Fruit fly (Drosophila melanogaster) whole organism, embryonic: ENCODE data around the gene CG14072.

Experiments
- Aef1 ChIP-seq: fragments of 200-800 bp; sonication (Bioruptor generic); IDR thresholded peaks from 3 replicates; pipeline ENCODE4 v1.3.6; 2022; ENCODE audit warnings: missing biosample characterization, missing genetic modification characterization
- Asciz ChIP-seq: fragments of 200-800 bp; sonication (Bioruptor generic); optimal IDR thresholded peaks from 2 replicates; lab custom pipeline; 2017; ENCODE audit warnings: missing biosample characterization, mild to moderate bottlenecking, missing genetic modification characterization, missing genetic modification reagents
- Atf-2 ChIP-seq: fragments of 200-800 bp; sonication (Bioruptor generic); optimal IDR thresholded peaks from 2 replicates; lab custom pipeline; 2016; ENCODE audit warnings: missing biosample characterization, missing genetic modification characterization
- CG10462 ChIP-seq: fragments of 200-800 bp; sonication (Bioruptor generic); optimal IDR thresholded peaks from 2 replicates; lab custom pipeline; 2016; ENCODE audit warnings: missing biosample characterization, missing genetic modification characterization
- CG10543 ChIP-seq: fragments of 200-800 bp; sonication (Bioruptor generic); optimal IDR thresholded peaks from 3 replicates; lab custom pipeline; 2017; ENCODE audit warnings: missing biosample characterization, mild to moderate bottlenecking, missing genetic modification characterization, moderate library complexity
- CG10565 ChIP-seq: fragments of 200-800 bp; sonication (Bioruptor generic); optimal IDR thresholded peaks from 3 replicates; lab custom pipeline; 2016; ENCODE audit warnings: missing biosample characterization, mild to moderate bottlenecking, missing genetic modification characterization
- CG11247 ChIP-seq: fragments of 200-800 bp; sonication (Bioruptor generic); IDR thresholded peaks from 2 replicates; pipeline ENCODE4 v1.3.6; 2022; ENCODE audit warnings: missing biosample characterization, missing genetic modification characterization
- CG11696 ChIP-seq: fragments of 200-800 bp; sonication (Bioruptor generic); IDR thresholded peaks from 2 replicates; pipeline ENCODE4 v1.3.6; 2022; ENCODE audit warnings: missing biosample characterization, missing genetic modification characterization
- CG13894 ChIP-seq: fragments of 200-800 bp; sonication (Bioruptor generic); optimal IDR thresholded peaks from 3 replicates; lab custom pipeline; 2018; ENCODE audit warnings: missing biosample characterization, mild to moderate bottlenecking, missing genetic modification characterization, moderate library complexity
- CG14710 ChIP-seq: fragments of 200-800 bp; sonication (Bioruptor generic); optimal IDR thresholded peaks from 3 replicates; lab custom pipeline; 2019; ENCODE audit warnings: missing biosample characterization, mild to moderate bottlenecking, missing genetic modification characterization, moderate library complexity
- CG16863 ChIP-seq: fragments of 200-800 bp; sonication (Bioruptor generic); optimal IDR thresholded peaks from 3 replicates; lab custom pipeline; 2016; ENCODE audit warnings: missing biosample characterization, missing genetic modification characterization
- CG17912 ChIP-seq: fragments of 200-800 bp; sonication (Bioruptor generic); optimal IDR thresholded peaks from 2 replicates; lab custom pipeline; 2018; ENCODE audit warnings: missing biosample characterization, mild to moderate bottlenecking, missing genetic modification characterization
- CG18599 ChIP-seq: fragments of 200-800 bp; sonication (Bioruptor generic); optimal IDR thresholded peaks from 3 replicates; lab custom pipeline; 2017; ENCODE audit warnings: missing biosample characterization, missing genetic modification characterization, mild to moderate bottlenecking, moderate library complexity, missing genetic modification reagents
- CG18619 ChIP-seq: fragments of 200-800 bp; sonication (Bioruptor generic); optimal IDR thresholded peaks from 3 replicates; lab custom pipeline; 2017; ENCODE audit warnings: missing biosample characterization, mild to moderate bottlenecking, missing genetic modification characterization
- CG4617 ChIP-seq: fragments of 200-800 bp; sonication (Bioruptor generic); optimal IDR thresholded peaks from 3 replicates; lab custom pipeline; 2016; ENCODE audit warnings: missing biosample characterization, missing genetic modification characterization, borderline replicate concordance
- CG5180 ChIP-seq: fragments of 200-800 bp; sonication (Bioruptor generic); optimal IDR thresholded peaks from 3 replicates; lab custom pipeline; 2017; ENCODE audit warnings: missing biosample characterization, missing genetic modification characterization, mild to moderate bottlenecking, moderate library complexity, missing genetic modification reagents
- CG7786 ChIP-seq: fragments of 200-800 bp; sonication (Bioruptor generic); optimal IDR thresholded peaks from 2 replicates; lab custom pipeline; 2016; ENCODE audit warnings: missing biosample characterization, missing genetic modification characterization
- CG8765 ChIP-seq: fragments of 200-800 bp; sonication (Bioruptor generic); IDR thresholded peaks from 2 replicates; pipeline ENCODE4 v1.3.6; 2022; ENCODE audit warnings: missing biosample characterization, missing genetic modification characterization
- CG9797 ChIP-seq: fragments of 200-800 bp; sonication (Bioruptor generic); optimal IDR thresholded peaks from 3 replicates; lab custom pipeline; 2018; ENCODE audit warnings: missing biosample characterization, mild to moderate bottlenecking, missing genetic modification characterization
- CTCF ChIP-seq: fragments of 200-800 bp; sonication (Bioruptor generic); optimal IDR thresholded peaks from 2 replicates; lab custom pipeline; 2017; ENCODE audit warnings: missing biosample characterization, mild to moderate bottlenecking, missing genetic modification characterization, moderate library complexity
- Deaf1 ChIP-seq: fragments of 200-800 bp; optimal IDR thresholded peaks from 3 replicates; lab custom pipeline; 2019; ENCODE audit warnings: missing biosample characterization, mild to moderate bottlenecking, missing genetic modification characterization, moderate library complexity
- Drgx ChIP-seq: fragments of 200-800 bp; sonication (Bioruptor generic); IDR thresholded peaks from 2 replicates; pipeline ENCODE4 v1.3.6; 2022; ENCODE audit warnings: missing biosample characterization, missing genetic modification characterization
- ERR ChIP-seq: fragments of 200-800 bp; sonication (Bioruptor generic); optimal IDR thresholded peaks from 2 replicates; lab custom pipeline; 2016; ENCODE audit warnings: missing biosample characterization, missing genetic modification characterization
- HLH3B ChIP-seq: fragments of 200-800 bp; sonication (Bioruptor generic); IDR thresholded peaks from 2 replicates; pipeline ENCODE4 v1.3.6; 2022; ENCODE audit warnings: missing biosample characterization, missing genetic modification characterization
- NFAT ChIP-seq: fragments of 200-800 bp; sonication (Bioruptor generic); IDR thresholded peaks from 2 replicates; pipeline ENCODE4 v1.3.6; 2022; ENCODE audit warnings: missing biosample characterization, missing genetic modification characterization
- NK7.1 ChIP-seq: fragments of 200-800 bp; sonication (Bioruptor generic); optimal IDR thresholded peaks from 3 replicates; lab custom pipeline; 2016; ENCODE audit warnings: missing biosample characterization, missing genetic modification characterization
- PHDP ChIP-seq: fragments of 200-800 bp; sonication (Bioruptor generic); optimal IDR thresholded peaks from 3 replicates; lab custom pipeline; 2018; ENCODE audit warnings: missing biosample characterization, mild to moderate bottlenecking, missing genetic modification characterization, moderate library complexity
- Pdp1 ChIP-seq, 2 experiments: fragments of 200-800 bp; sonication (Bioruptor generic); optimal IDR thresholded peaks; 3 replicates each; lab custom pipeline; 2016; ENCODE audit warnings: missing biosample characterization in 2 of 2, missing genetic modification characterization in 2 of 2, mild to moderate bottlenecking in 1 of 2, moderate library complexity in 1 of 2
- Sry-δ ChIP-seq: fragments of 200-800 bp; sonication (Bioruptor generic); optimal IDR thresholded peaks from 2 replicates; lab custom pipeline; 2016; ENCODE audit warnings: missing biosample characterization, missing genetic modification characterization
- Xrp1 ChIP-seq: fragments of 200-800 bp; sonication (Bioruptor generic); IDR thresholded peaks from 2 replicates; pipeline ENCODE4 v1.3.6; 2022; ENCODE audit warnings: missing biosample characterization, missing genetic modification characterization
- YL-1 ChIP-seq: fragments of 200-800 bp; sonication (Bioruptor generic); optimal IDR thresholded peaks from 3 replicates; lab custom pipeline; 2017; ENCODE audit warnings: missing biosample characterization, mild to moderate bottlenecking, missing genetic modification characterization
- aop ChIP-seq: fragments of 200-800 bp; sonication (Bioruptor generic); IDR thresholded peaks from 2 replicates; pipeline ENCODE4 v1.3.6; 2022; ENCODE audit warnings: missing biosample characterization, missing genetic modification characterization
- crol ChIP-seq: fragments of 200-800 bp; sonication (Bioruptor generic); IDR thresholded peaks from 2 replicates; pipeline ENCODE4 v1.3.6; 2022; ENCODE audit warnings: missing biosample characterization, missing genetic modification characterization
- cwo ChIP-seq: fragments of 200-800 bp; sonication (Bioruptor generic); optimal IDR thresholded peaks from 3 replicates; lab custom pipeline; 2017; ENCODE audit warnings: missing biosample characterization, missing genetic modification characterization, mild to moderate bottlenecking, moderate library complexity, missing genetic modification reagents
- dysf ChIP-seq: fragments of 200-800 bp; sonication (Bioruptor generic); IDR thresholded peaks from 3 replicates; pipeline ENCODE4 v1.3.6; 2022; ENCODE audit warnings: missing biosample characterization, missing genetic modification characterization
- fd64A ChIP-seq: fragments of 200-800 bp; sonication (Bioruptor generic); optimal IDR thresholded peaks from 3 replicates; lab custom pipeline; 2018; ENCODE audit warnings: missing biosample characterization, mild to moderate bottlenecking, missing genetic modification characterization
- fu2 ChIP-seq: fragments of 200-800 bp; sonication (Bioruptor generic); optimal IDR thresholded peaks from 2 replicates; lab custom pipeline; 2016; ENCODE audit warnings: missing biosample characterization, missing genetic modification characterization
- ken ChIP-seq: fragments of 200-800 bp; sonication (Bioruptor generic); IDR thresholded peaks from 3 replicates; pipeline ENCODE4 v1.3.6; 2022; ENCODE audit warnings: missing biosample characterization, missing genetic modification characterization
- kni ChIP-seq: fragments of 200-800 bp; sonication (Bioruptor generic); optimal IDR thresholded peaks from 3 replicates; lab custom pipeline; 2017; ENCODE audit warnings: mild to moderate bottlenecking, missing biosample characterization, missing genetic modification reagents, missing genetic modification characterization
- lola ChIP-seq, 3 experiments: fragments of >200 bp in 2 of 3; fragments of 200-800 bp in 1 of 3; sonication (Bioruptor generic) in 1 of 3; optimal IDR thresholded peaks; 2 replicates each; lab custom pipeline; 2017 to 2019; ENCODE audit warnings: missing biosample characterization in 3 of 3, missing genetic modification characterization in 3 of 3, mild to moderate bottlenecking in 1 of 3, moderate library complexity in 1 of 3
- pan ChIP-seq, 4 experiments: fragments of >200 bp in 3 of 4; fragments of 200-800 bp in 1 of 4; sonication (Bioruptor generic) in 1 of 4; optimal IDR thresholded peaks in 3 of 4; IDR thresholded peaks in 1 of 4; 2 replicates each; pipeline versions ENCODE4 v1.3.6 to Lab custom; 2017 to 2022; ENCODE audit warnings: missing biosample characterization in 2 of 4, missing genetic modification characterization in 2 of 4, mixed read lengths in 1 of 4
- pnt ChIP-seq: fragments of 200-800 bp; sonication (Bioruptor generic); optimal IDR thresholded peaks from 3 replicates; lab custom pipeline; 2016; ENCODE audit warnings: missing biosample characterization, missing genetic modification characterization
- pros ChIP-seq: fragments of 200-800 bp; sonication (Bioruptor generic); optimal IDR thresholded peaks from 3 replicates; lab custom pipeline; 2019; ENCODE audit warnings: missing biosample characterization, mild to moderate bottlenecking, missing genetic modification characterization, moderate library complexity
- run ChIP-seq: fragments of 200-800 bp; sonication (Bioruptor generic); optimal IDR thresholded peaks from 3 replicates; lab custom pipeline; 2018; ENCODE audit warnings: missing biosample characterization, mild to moderate bottlenecking, missing genetic modification characterization
- sd ChIP-seq: fragments of 200-800 bp; sonication (Bioruptor generic); optimal IDR thresholded peaks from 3 replicates; lab custom pipeline; 2018; ENCODE audit warnings: missing biosample characterization, mild to moderate bottlenecking, missing genetic modification characterization, moderate library complexity
- vfl ChIP-seq: fragments of 200-800 bp; sonication (Bioruptor generic); optimal IDR thresholded peaks from 2 replicates; lab custom pipeline; 2016; ENCODE audit warnings: missing biosample characterization, missing genetic modification characterization
- z ChIP-seq: fragments of 200-800 bp; sonication (Bioruptor generic); IDR thresholded peaks from 3 replicates; pipeline ENCODE4 v1.3.6; 2022; ENCODE audit warnings: missing biosample characterization, missing genetic modification characterization

Gene CG14072

dm6 chr2L:10910548-10910947 lies 25.9 kb upstream of the CG14072 start, which contains the start of gene CG14069:
Gene CG14069, minus strand, starts transcription at chr2L:10910648.
- TF ChIP-seq Xrp1 = no peak
- no peak for TF ChIP-seq CG13894
- TF ChIP-seq CG11247 (GFP tag; lab: Robert Waterston, UW) = no peak
- TF ChIP-seq CG10462 (GFP tag; lab: Kevin White, UChicago) = no peak
- no peak for TF ChIP-seq ERR
- TF ChIP-seq CG8765 (GFP tag; lab: Robert Waterston, UW) = no peak
- no peak for TF ChIP-seq CG18619 (GFP tag; lab: Kevin White, UChicago)
- TF ChIP-seq Aef1 = no peak
- no peak for TF ChIP-seq CG7786 (GFP tag; lab: Kevin White, UChicago)
- TF ChIP-seq z (GFP tag; lab: Robert Waterston, UW) = no peak
- no peak for TF ChIP-seq pnt (GFP tag; lab: Kevin White, UChicago)
- TF ChIP-seq NFAT (GFP tag; lab: Robert Waterston, UW) = no peak
- no peak for TF ChIP-seq Asciz
- TF ChIP-seq crol (GFP tag; lab: Robert Waterston, UW) = no peak

- peak; percentile 80 for TF ChIP-seq CTCF
- no peak for TF ChIP-seq CG18599 (GFP tag; lab: Kevin White, UChicago)
Observed at dm6 chr2L:10940196-10940595, 3.7 kb downstream of the CG14072 start.

- TF ChIP-seq Deaf1 (tag; lab: Kevin White, UChicago) (peak; percentile 94), dysf (GFP tag; lab: Robert Waterston, UW) (no peak), z (GFP tag; lab: Robert Waterston, UW) (0 out of 3 replicates have a peak, but pooled peaks have one; percentile 23), vfl (no peak), CG10543 (GFP tag; lab: Kevin White, UChicago) (no peak)
Observed at dm6 chr2L:10963979-10964378, 27.5 kb downstream of the CG14072 start, which contains the start of gene dpr2. Gene dpr2, minus strand, starts transcription at chr2L:10964153.

- TF ChIP-seq CG16863 (no peak), Sry-δ (GFP tag; lab: Kevin White, UChicago) (no peak), Atf-2 (GFP tag; lab: Kevin White, UChicago) (no peak), pros (GFP tag; lab: Kevin White, UChicago) (no peak), cwo (no peak), CG4617 (GFP tag; lab: Kevin White, UChicago) (no peak), HLH3B (GFP tag; lab: Robert Waterston, UW) (no peak), CG17912 (peak; percentile 31), fu2 (GFP tag; lab: Kevin White, UChicago) (no peak), Drgx (GFP tag; lab: Robert Waterston, UW) (no peak), CG9797 (GFP tag; lab: Kevin White, UChicago) (no peak), CG10565 (GFP tag; lab: Kevin White, UChicago) (no peak), CG5180 (no peak), YL-1 (GFP tag; lab: Kevin White, UChicago) (peak; percentile 83), NK7.1 (GFP tag; lab: Kevin White, UChicago) (no peak), CG11696 (GFP tag; lab: Robert Waterston, UW) (no peak), fd64A (no peak), aop (GFP tag; lab: Robert Waterston, UW) (no peak), kni (peak; percentile 8), ken (GFP tag; lab: Robert Waterston, UW) (no peak), pan (optimal IDR thresholded peaks at IDR 0.05; lab: Kevin White, UChicago) (no peak), pan (GFP tag; optimal IDR thresholded peaks at IDR 0.05 in 1 of 2, IDR thresholded peaks at IDR 0.05 in 1 of 2) (no peak), Pdp1 (GFP tag; optimal IDR thresholded peaks at IDR 0.05; lab: Kevin White, UChicago) (no peak), lola (GFP tag; optimal IDR thresholded peaks at IDR 0.05; lab: Kevin White, UChicago) (peak in 1 of 3 experiments; percentile 21), run (tag; lab: Kevin White, UChicago) (no peak), Asciz (peak; percentile 27), CG14710 (tag; lab: Kevin White, UChicago) (peak; percentile 62), PHDP (tag; lab: Kevin White, UChicago) (no peak), sd (tag; lab: Kevin White, UChicago) (peak; percentile 92)
Observed at dm6 chr2L:10964493-10964892, 28.0 kb downstream of the CG14072 start.
